Worm (Caenorhabditis elegans): ENCODE results near the gene rpn-11.

Gene rpn-11

ce11 chrII:4044349-4044748, at the start of gene rpn-11:
TSS of gene rpn-11 (minus strand) at chrII:4044546.
- TF ChIP-seq W03F9.2 (tag; optimal IDR thresholded peaks at IDR 0.05) (peak; percentile 68), dao-5 (tag; optimal IDR thresholded peaks at IDR 0.05) (no peak), him-1 (tag; optimal IDR thresholded peaks at IDR 0.05) (peak; percentile 47)

ce11 chrII:4092502-4092901, 48.2 kb upstream of the rpn-11 start:
- no peak for TF ChIP-seq W03F9.2 (tag; optimal IDR thresholded peaks at IDR 0.05)
- TF ChIP-seq him-1 (tag; optimal IDR thresholded peaks at IDR 0.05), result no peak

ce11 chrII:4091828-4092227, 47.5 kb upstream of the rpn-11 start, which contains the start of gene R11F4.1:
TSS of gene R11F4.1 (plus strand) at chrII:4091930.
- TF ChIP-seq dao-5 (tag; optimal IDR thresholded peaks at IDR 0.05), result no peak
- TF ChIP-seq him-1 (tag; optimal IDR thresholded peaks at IDR 0.05), result no peak
- no peak for TF ChIP-seq W03F9.2 (tag; optimal IDR thresholded peaks at IDR 0.05)

- no peak for TF ChIP-seq W03F9.2 (tag; optimal IDR thresholded peaks at IDR 0.05)
- TF ChIP-seq him-1 (tag; optimal IDR thresholded peaks at IDR 0.05), result no peak
- no peak for TF ChIP-seq dao-5 (tag; optimal IDR thresholded peaks at IDR 0.05)
These were observed 46.4 kb upstream of the rpn-11 start for ce11 chrII:4090790-4091189.

- TF ChIP-seq him-1 (tag; optimal IDR thresholded peaks at IDR 0.05) (no peak), W03F9.2 (tag; optimal IDR thresholded peaks at IDR 0.05) (peak; percentile 27), dao-5 (tag; optimal IDR thresholded peaks at IDR 0.05) (no peak)
These were observed 44.8 kb upstream of the rpn-11 start for ce11 chrII:4089183-4089582.

- TF ChIP-seq W03F9.2 (tag; optimal IDR thresholded peaks at IDR 0.05), result no peak
- TF ChIP-seq dao-5 (tag; optimal IDR thresholded peaks at IDR 0.05), result no peak
- TF ChIP-seq him-1 (tag; optimal IDR thresholded peaks at IDR 0.05), result no peak
These were observed 41.3 kb upstream of the rpn-11 start for ce11 chrII:4085601-4086000.

ce11 chrII:4082754-4083153, 38.4 kb upstream of the rpn-11 start, which contains the start of gene R11F4.2:
TSS of gene R11F4.2 (plus strand) at chrII:4083054.
- TF ChIP-seq dao-5 (tag; optimal IDR thresholded peaks at IDR 0.05) (no peak), him-1 (tag; optimal IDR thresholded peaks at IDR 0.05) (no peak), W03F9.2 (tag; optimal IDR thresholded peaks at IDR 0.05) (no peak)

- no peak for TF ChIP-seq him-1 (tag; optimal IDR thresholded peaks at IDR 0.05)
- no peak for TF ChIP-seq W03F9.2 (tag; optimal IDR thresholded peaks at IDR 0.05)
- TF ChIP-seq dao-5 (tag; optimal IDR thresholded peaks at IDR 0.05), result no peak
These were observed 37.5 kb upstream of the rpn-11 start for ce11 chrII:4081891-4082290.

- TF ChIP-seq dao-5 (tag; optimal IDR thresholded peaks at IDR 0.05) (no peak), W03F9.2 (tag; optimal IDR thresholded peaks at IDR 0.05) (no peak), him-1 (tag; optimal IDR thresholded peaks at IDR 0.05) (no peak)
These were observed 36.8 kb upstream of the rpn-11 start for ce11 chrII:4081141-4081540.

ce11 chrII:4074710-4075109, 30.4 kb upstream of the rpn-11 start:
- TF ChIP-seq W03F9.2 (tag; optimal IDR thresholded peaks at IDR 0.05), result no peak
- TF ChIP-seq him-1 (tag; optimal IDR thresholded peaks at IDR 0.05), result no peak
- TF ChIP-seq dao-5 (tag; optimal IDR thresholded peaks at IDR 0.05), result no peak

- TF ChIP-seq W03F9.2 (tag; optimal IDR thresholded peaks at IDR 0.05) (no peak), dao-5 (tag; optimal IDR thresholded peaks at IDR 0.05) (no peak), him-1 (tag; optimal IDR thresholded peaks at IDR 0.05) (no peak)
These were observed 26.7 kb upstream of the rpn-11 start for ce11 chrII:4071075-4071474.

- TF ChIP-seq him-1 (tag; optimal IDR thresholded peaks at IDR 0.05), result no peak
- no peak for TF ChIP-seq dao-5 (tag; optimal IDR thresholded peaks at IDR 0.05)
- TF ChIP-seq W03F9.2 (tag; optimal IDR thresholded peaks at IDR 0.05), result no peak
These were observed 23.8 kb upstream of the rpn-11 start for ce11 chrII:4068141-4068540.

- TF ChIP-seq dao-5 (tag; optimal IDR thresholded peaks at IDR 0.05), result no peak
These were observed 22.9 kb upstream of the rpn-11 start, which contains the start of gene W06A11.1 for ce11 chrII:4067258-4067657. TSS of gene W06A11.1 (plus strand) at chrII:4067558.

ce11 chrII:4063997-4064396, 19.7 kb upstream of the rpn-11 start, which contains the start of gene fbxb-118:
TSS of gene fbxb-118 (minus strand) at chrII:4064097.
- no peak for TF ChIP-seq W03F9.2 (tag; optimal IDR thresholded peaks at IDR 0.05)
- TF ChIP-seq him-1 (tag; optimal IDR thresholded peaks at IDR 0.05), result no peak
- TF ChIP-seq dao-5 (tag; optimal IDR thresholded peaks at IDR 0.05), result no peak

- TF ChIP-seq W03F9.2 (tag; optimal IDR thresholded peaks at IDR 0.05) (no peak), him-1 (tag; optimal IDR thresholded peaks at IDR 0.05) (no peak), dao-5 (tag; optimal IDR thresholded peaks at IDR 0.05) (no peak)
These were observed 18.1 kb upstream of the rpn-11 start, which contains the start of gene gadr-4 for ce11 chrII:4062477-4062876. TSS of gene gadr-4 (minus strand) at chrII:4062577.

Measured in whole organism, L4/young adult.